Worm (Caenorhabditis elegans): ENCODE data around the gene R02D5.8.

- TF ChIP-seq ztf-29 (GFP tag; IDR thresholded peaks at IDR 0.05) = peak; percentile 60; the same call in 1 of the 2 replicates
- no peak for TF ChIP-seq ref-1 (GFP tag; conservative IDR thresholded peaks at IDR 0.05)
- TF ChIP-seq klf-2 (GFP tag; conservative IDR thresholded peaks at IDR 0.05) = no peak
- TF ChIP-seq cog-1 (tag; optimal IDR thresholded peaks at IDR 0.05) = peak; percentile 51
Observed at ce11 chrV:14505745-14506214, 13.4 kb downstream of the R02D5.8 start.
